Fruit fly (Drosophila melanogaster) whole organism, pupa: ENCODE measurements around the gene CG34183.

Experiments
- CG13204 ChIP-seq: fragments of 200-800 bp; sonication (Bioruptor generic); optimal IDR thresholded peaks from 2 replicates; lab custom pipeline; 2018; ENCODE audit warnings: missing biosample characterization, mild to moderate bottlenecking, missing genetic modification characterization, moderate library complexity
- EcR ChIP-seq: fragments of 200-800 bp; sonication (Bioruptor generic); optimal IDR thresholded peaks from 3 replicates; lab custom pipeline; 2019; ENCODE audit warnings: missing biosample characterization, missing genetic modification characterization, mild to moderate bottlenecking, moderate library complexity, missing genetic modification reagents
- Pif1A ChIP-seq: fragments of 200-800 bp; sonication (Bioruptor generic); optimal IDR thresholded peaks from 3 replicates; lab custom pipeline; 2016; ENCODE audit warnings: missing biosample characterization, missing genetic modification characterization

DNA sequence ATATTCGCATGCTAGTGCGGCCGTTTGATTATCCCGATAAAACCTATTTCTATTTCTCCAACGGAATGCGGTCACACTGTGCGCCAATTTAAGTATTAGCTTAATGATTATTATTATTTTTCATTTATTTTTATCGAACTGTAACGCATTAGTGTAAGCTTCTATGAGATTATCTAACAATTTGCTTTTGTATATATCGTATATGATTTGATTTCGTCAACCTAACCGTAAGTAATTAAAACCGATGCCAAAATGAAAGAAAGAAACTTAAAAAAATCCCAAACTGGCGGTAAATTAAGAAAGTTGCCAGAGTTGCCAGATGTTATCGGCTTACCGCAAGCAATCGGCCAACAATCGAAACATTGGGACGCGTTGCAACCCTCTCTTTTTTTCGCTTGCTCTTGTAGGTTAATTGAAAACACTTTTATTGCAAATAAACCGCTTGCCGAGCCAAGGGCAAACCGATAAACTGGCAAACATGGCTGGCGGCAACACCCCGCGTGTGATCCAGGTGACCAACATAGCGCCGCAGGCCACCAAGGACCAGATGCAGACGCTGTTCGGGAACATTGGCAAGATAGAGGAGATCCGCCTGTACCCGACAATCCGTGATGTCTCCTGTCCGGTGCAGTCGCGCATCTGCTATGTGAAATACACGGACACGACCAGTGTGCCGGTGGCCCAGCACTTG lies 22.1 kb upstream of the CG34183 start, which contains the start of the genes Etl1 and Srp54:
- TF ChIP-seq CG13204 (GFP tag; lab: Kevin White, UChicago) (no peak), EcR (no peak), Pif1A (no peak)
